Worm (Caenorhabditis elegans): ENCODE data around the gene F54H5.3.

DNA sequence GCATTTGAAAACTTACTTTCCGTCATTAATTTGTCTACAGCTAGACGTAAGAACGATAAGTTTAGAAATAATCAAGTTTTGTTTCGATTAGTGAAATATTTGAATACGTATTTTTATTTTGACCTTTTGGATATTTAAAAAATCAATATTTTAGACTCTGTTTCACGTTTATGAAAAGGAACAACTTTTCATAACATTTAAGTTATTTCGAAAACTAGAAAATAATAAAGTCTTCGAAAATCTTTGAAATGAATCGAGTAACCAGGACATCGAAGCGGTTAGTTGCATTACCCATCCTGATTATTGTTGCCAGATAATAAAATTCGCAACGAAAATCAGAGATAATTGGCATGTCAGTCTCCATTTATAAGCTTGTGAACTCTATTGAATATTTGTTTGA lies 40.8 kb upstream of the F54H5.3 start, which contains the start of gene C56C10.6:
- no peak for TF ChIP-seq T26A8.4 (GFP tag; IDR thresholded peaks at IDR 0.05)
- TF ChIP-seq nhr-76 (tag; optimal IDR thresholded peaks at IDR 0.05), result no peak
- TF ChIP-seq pha-4 (GFP tag; IDR thresholded peaks at IDR 0.05), result no peak
- no peak for TF ChIP-seq pha-4 (tag; optimal IDR thresholded peaks at IDR 0.05)

Measured in whole organism, L4 larva.